Worm (Caenorhabditis elegans): ENCODE measurements around the gene T28B11.1.

DNA sequence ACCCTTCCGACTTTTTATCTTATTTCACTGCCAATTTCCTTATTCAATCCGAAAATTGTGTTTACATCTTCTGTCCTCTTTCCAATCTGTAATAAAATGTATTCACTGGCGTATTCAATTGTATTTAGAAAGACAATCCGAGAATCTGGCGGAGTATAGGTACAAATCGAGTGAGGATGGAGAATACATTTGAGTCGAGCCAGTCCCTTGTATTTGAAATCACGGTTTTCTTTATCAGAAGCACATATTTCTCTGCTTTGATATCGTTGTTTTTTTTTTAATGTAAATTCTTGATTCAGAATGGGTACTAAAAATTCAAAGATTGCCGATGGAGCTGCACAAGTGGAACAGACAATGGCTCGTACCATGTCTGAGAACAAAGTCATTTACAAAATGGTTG, 31.8 kb upstream of the T28B11.1 start, which contains the start of gene ocr-1:
- TF ChIP-seq flt-1 (GFP tag; IDR thresholded peaks at IDR 0.05) = no peak
- no peak for TF ChIP-seq ama-1 (optimal IDR thresholded peaks at IDR 0.05)
- no peak for TF ChIP-seq tbx-11 (GFP tag; IDR thresholded peaks at IDR 0.05)
- no peak for TF ChIP-seq ets-7 (tag; optimal IDR thresholded peaks at IDR 0.05)
- no peak for TF ChIP-seq hmg-4 (GFP tag; optimal IDR thresholded peaks at IDR 0.05)
- no peak for TF ChIP-seq hmbx-1 (tag; optimal IDR thresholded peaks at IDR 0.05)
- no peak for TF ChIP-seq B0310.2 (tag; optimal IDR thresholded peaks at IDR 0.05)
- no peak for TF ChIP-seq F13C5.2 (tag; optimal IDR thresholded peaks at IDR 0.05)
- no peak for TF ChIP-seq ceh-13 (GFP tag; optimal IDR thresholded peaks at IDR 0.05)
- no peak for TF ChIP-seq scrt-1 (GFP tag; IDR thresholded peaks at IDR 0.05)
- no peak for TF ChIP-seq hnd-1 (tag; optimal IDR thresholded peaks at IDR 0.05)
